Fruit fly (Drosophila melanogaster) whole organism, pupa: ENCODE data around the gene CG43402.

Source experiments
- CG10348 ChIP-seq: fragments of 200-800 bp; sonication (Bioruptor generic); IDR thresholded peaks from 2 replicates; pipeline ENCODE4 v1.3.6; 2022; ENCODE audit warnings: missing biosample characterization, missing genetic modification characterization
- CG13204 ChIP-seq: fragments of 200-800 bp; sonication (Bioruptor generic); optimal IDR thresholded peaks from 2 replicates; lab custom pipeline; 2018; ENCODE audit warnings: missing biosample characterization, mild to moderate bottlenecking, missing genetic modification characterization, moderate library complexity
- CG4496 ChIP-seq: fragments of 200-800 bp; sonication (Bioruptor generic); IDR thresholded peaks from 3 replicates; pipeline ENCODE4 v1.3.6; 2022; ENCODE audit warnings: missing biosample characterization, missing genetic modification characterization
- CG8159 ChIP-seq: fragments of 200-800 bp; sonication (Bioruptor generic); optimal IDR thresholded peaks from 3 replicates; lab custom pipeline; 2018; ENCODE audit warnings: missing biosample characterization, mild to moderate bottlenecking, missing genetic modification characterization, moderate library complexity
- EcR ChIP-seq: fragments of 200-800 bp; sonication (Bioruptor generic); optimal IDR thresholded peaks from 3 replicates; lab custom pipeline; 2019; ENCODE audit warnings: missing biosample characterization, missing genetic modification characterization, mild to moderate bottlenecking, moderate library complexity, missing genetic modification reagents
- Pif1A ChIP-seq: fragments of 200-800 bp; sonication (Bioruptor generic); optimal IDR thresholded peaks from 3 replicates; lab custom pipeline; 2016; ENCODE audit warnings: missing biosample characterization, missing genetic modification characterization
- gl ChIP-seq: fragments of 200-800 bp; sonication (Bioruptor generic); optimal IDR thresholded peaks from 2 replicates; lab custom pipeline; 2018; ENCODE audit warnings: missing biosample characterization, mild to moderate bottlenecking, missing genetic modification characterization

DNA sequence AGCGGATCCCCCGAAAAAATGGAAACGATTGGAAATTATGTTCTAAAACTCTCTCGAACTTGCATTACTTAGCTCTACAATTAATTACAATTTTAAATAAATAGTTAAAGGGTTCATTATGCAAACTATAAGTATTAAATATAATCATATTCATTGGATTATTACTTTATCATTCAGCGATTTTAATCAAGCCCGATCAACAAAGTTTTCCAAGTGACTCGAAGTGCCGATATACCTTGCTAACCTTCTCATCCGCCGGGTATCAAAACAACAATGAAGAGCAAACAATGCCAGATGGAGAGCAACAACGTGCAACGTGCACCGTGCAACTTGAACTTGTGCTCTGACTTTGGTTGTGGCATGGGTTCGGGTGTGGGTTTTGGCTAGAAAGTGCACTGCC, 13.9 kb downstream of the CG43402 start:
- TF ChIP-seq CG8159 (tag; lab: Kevin White, UChicago), result peak; percentile 78
- peak; percentile 50 for TF ChIP-seq Pif1A (GFP tag; lab: Kevin White, UChicago)
- TF ChIP-seq CG10348 (GFP tag; lab: Robert Waterston, UW), result no peak
- no peak for TF ChIP-seq EcR
- no peak for TF ChIP-seq CG13204 (GFP tag; lab: Kevin White, UChicago)
- peak; percentile 47 for TF ChIP-seq gl
- peak; percentile 29; the same call in 1 of the 3 replicates for TF ChIP-seq CG4496 (GFP tag; lab: Robert Waterston, UW)
